Worm (Caenorhabditis elegans) whole organism, young adult: ENCODE results near the gene C48B4.10.
A peak's percentile ranks its signal among the peaks of the same experiment; 100 is the strongest.

Experiments used
- B0035.1 ChIP-seq: sonication (generic microtip); optimal IDR thresholded peaks from 2 replicates; lab custom pipeline; 2016; ENCODE audit warnings: missing genetic modification characterization, mild to moderate bottlenecking, missing compliant biosample characterization, missing genotype, missing genetic modification reagents
- B0261.1 ChIP-seq: sonication (generic microtip); optimal IDR thresholded peaks from 2 replicates; lab custom pipeline; 2016; ENCODE audit warnings: mild to moderate bottlenecking, missing genetic modification characterization, moderate library complexity, missing compliant biosample characterization
- B0336.3 ChIP-seq: fragments of 200-800 bp; sonication (Bioruptor generic); IDR thresholded peaks from 2 replicates; pipeline ENCODE4 v1.3.6; 2022; ENCODE audit warnings: missing genetic modification characterization, missing compliant biosample characterization
- F23B12.7 ChIP-seq: sonication (generic microtip); optimal IDR thresholded peaks from 2 replicates; lab custom pipeline; 2017; ENCODE audit warnings: missing genetic modification characterization, mild to moderate bottlenecking, missing compliant biosample characterization, antibody characterized with exemption, moderate library complexity; ENCODE audit not compliant: insufficient read depth
- F33H1.4 ChIP-seq: fragments of 200-800 bp; sonication (Bioruptor generic); IDR thresholded peaks from 2 replicates; pipeline ENCODE4 v1.3.6; 2022; ENCODE audit warnings: missing genetic modification reagents, missing genetic modification characterization, missing compliant biosample characterization
- F49E8.2 ChIP-seq: sonication (generic microtip); optimal IDR thresholded peaks from 3 replicates; lab custom pipeline; 2017; ENCODE audit warnings: missing genetic modification characterization, mild to moderate bottlenecking, missing compliant biosample characterization, antibody characterized with exemption, moderate library complexity; ENCODE audit not compliant: insufficient read depth
- K11D2.4 ChIP-seq: fragments of 200-800 bp; sonication (Bioruptor generic); IDR thresholded peaks from 2 replicates; pipeline ENCODE4 v1.3.6; 2022; ENCODE audit warnings: missing genetic modification reagents, missing genetic modification characterization, missing compliant biosample characterization
- Y53G8AR.9 ChIP-seq: fragments of 200-800 bp; sonication (Bioruptor generic); conservative IDR thresholded peaks from 2 replicates; pipeline ENCODE4 v1.3.6; 2022; ENCODE audit warnings: missing genetic modification reagents, missing genetic modification characterization, missing compliant biosample characterization
- Y56A3A.18 ChIP-seq: fragments of 200-800 bp; sonication (Bioruptor generic); IDR thresholded peaks from 2 replicates; pipeline ENCODE4 v1.3.6; 2022; ENCODE audit warnings: missing genetic modification reagents, missing genetic modification characterization, missing compliant biosample characterization
- akir-1 ChIP-seq: fragments of 200-800 bp; sonication (Bioruptor generic); optimal IDR thresholded peaks from 2 replicates; lab custom pipeline; 2018; ENCODE audit warnings: mild to moderate bottlenecking, missing genetic modification characterization, moderate library complexity, missing compliant biosample characterization
- ama-1 ChIP-seq, 3 experiments: fragments of 150-350 bp in 1 of 3; sonication (generic microtip) in 2 of 3; optimal IDR thresholded peaks; 2 replicates each; lab custom pipeline; 2014 to 2018; ENCODE audit warnings: missing biosample characterization in 2 of 3, missing genetic modification characterization in 2 of 3, missing genetic modification reagents in 2 of 3
- aptf-2 ChIP-seq: fragments of 200-800 bp; sonication (Bioruptor generic); conservative IDR thresholded peaks from 2 replicates; pipeline ENCODE4 v1.3.6; 2022; ENCODE audit warnings: missing genetic modification reagents, missing genetic modification characterization, missing compliant biosample characterization
- aptf-3 ChIP-seq: fragments of 200-800 bp; sonication (Bioruptor generic); IDR thresholded peaks from 2 replicates; pipeline ENCODE4 v1.3.6; 2022; ENCODE audit warnings: missing genetic modification characterization, missing compliant biosample characterization
- attf-5 ChIP-seq: fragments of 200-800 bp; sonication (Bioruptor generic); optimal IDR thresholded peaks from 2 replicates; lab custom pipeline; 2018; ENCODE audit warnings: mild to moderate bottlenecking, missing genetic modification characterization, missing compliant biosample characterization
- cebp-1 ChIP-seq, 2 experiments: fragments of 200-800 bp in 1 of 2; sonication (Bioruptor generic) in 1 of 2; sonication (generic microtip) in 1 of 2; IDR thresholded peaks in 1 of 2; optimal IDR thresholded peaks in 1 of 2; 2 replicates each; pipeline versions ENCODE4 v1.3.6 to Lab custom; 2017 to 2022; ENCODE audit warnings: missing compliant biosample characterization in 2 of 2, missing genetic modification characterization in 2 of 2, mild to moderate bottlenecking in 1 of 2, missing genetic modification reagents in 1 of 2, moderate library complexity in 1 of 2
- ceh-100 ChIP-seq: fragments of 200-800 bp; sonication (Bioruptor generic); IDR thresholded peaks from 2 replicates; pipeline ENCODE4 v1.3.6; 2022; ENCODE audit warnings: missing genetic modification reagents, missing genetic modification characterization, missing compliant biosample characterization
- ceh-40 ChIP-seq: fragments of 200-800 bp; sonication (Bioruptor generic); IDR thresholded peaks from 2 replicates; pipeline ENCODE4 v1.3.6; 2022; ENCODE audit warnings: missing genetic modification characterization, missing compliant biosample characterization
- ceh-58 ChIP-seq: fragments of 200-800 bp; sonication (Bioruptor generic); IDR thresholded peaks from 2 replicates; pipeline ENCODE4 v1.3.6; 2022; ENCODE audit warnings: missing genetic modification characterization, missing compliant biosample characterization
- ceh-79 ChIP-seq: sonication (generic microtip); optimal IDR thresholded peaks from 2 replicates; lab custom pipeline; 2017; ENCODE audit warnings: mild to moderate bottlenecking, missing genetic modification characterization, missing compliant biosample characterization
- die-1 ChIP-seq: sonication (generic microtip); optimal IDR thresholded peaks from 2 replicates; lab custom pipeline; 2016; ENCODE audit warnings: missing genotype, mild to moderate bottlenecking, missing genetic modification characterization, missing compliant biosample characterization
- dox-1 ChIP-seq: fragments of 200-800 bp; sonication (Bioruptor generic); IDR thresholded peaks from 2 replicates; pipeline ENCODE4 v1.3.6; 2022; ENCODE audit warnings: missing genetic modification reagents, missing genetic modification characterization, missing compliant biosample characterization
- hmg-1.2 ChIP-seq: fragments of 200-800 bp; sonication (Bioruptor generic); IDR thresholded peaks from 2 replicates; pipeline ENCODE4 v1.3.6; 2022; ENCODE audit warnings: missing genetic modification reagents, missing genetic modification characterization, missing compliant biosample characterization
- let-526 ChIP-seq: fragments of 200-800 bp; sonication (Bioruptor generic); IDR thresholded peaks from 2 replicates; pipeline ENCODE4 v1.3.6; 2022; ENCODE audit warnings: missing genetic modification reagents, missing genetic modification characterization, missing compliant biosample characterization
- let-607 ChIP-seq, 2 experiments: fragments of 200-800 bp in 1 of 2; sonication (Bioruptor generic) in 1 of 2; sonication (generic microtip) in 1 of 2; optimal IDR thresholded peaks; 2 replicates each; lab custom pipeline; 2016 to 2018; ENCODE audit warnings: mild to moderate bottlenecking in 2 of 2, missing compliant biosample characterization in 2 of 2, missing genetic modification characterization in 2 of 2, moderate library complexity in 2 of 2, missing genotype in 1 of 2
- lin-40 ChIP-seq: sonication (generic microtip); optimal IDR thresholded peaks from 2 replicates; lab custom pipeline; 2016; ENCODE audit warnings: missing genetic modification characterization, mild to moderate bottlenecking, missing compliant biosample characterization, missing genotype, missing genetic modification reagents
- lsy-27 ChIP-seq: sonication (generic microtip); optimal IDR thresholded peaks from 2 replicates; lab custom pipeline; 2017; ENCODE audit warnings: missing genetic modification characterization, mild to moderate bottlenecking, missing compliant biosample characterization, antibody characterized with exemption, missing genotype, borderline replicate concordance; ENCODE audit not compliant: insufficient read depth
- madf-3 ChIP-seq: fragments of 200-800 bp; sonication (Bioruptor generic); IDR thresholded peaks from 2 replicates; pipeline ENCODE4 v1.3.6; 2022; ENCODE audit warnings: missing genetic modification reagents, missing genetic modification characterization, missing compliant biosample characterization
- madf-6 ChIP-seq: fragments of 200-800 bp; sonication (Bioruptor generic); IDR thresholded peaks from 2 replicates; pipeline ENCODE4 v1.3.6; 2022; ENCODE audit warnings: missing genetic modification reagents, missing genetic modification characterization, missing compliant biosample characterization
- mcd-1 ChIP-seq: fragments of 200-800 bp; sonication (Bioruptor generic); IDR thresholded peaks from 2 replicates; pipeline ENCODE4 v1.3.6; 2022; ENCODE audit warnings: missing genetic modification reagents, missing genetic modification characterization, missing compliant biosample characterization
- mel-28 ChIP-seq: sonication (generic microtip); optimal IDR thresholded peaks from 2 replicates; lab custom pipeline; 2016; ENCODE audit warnings: borderline replicate concordance, mild to moderate bottlenecking, missing genetic modification characterization, missing compliant biosample characterization
- mxl-1 ChIP-seq: sonication (generic microtip); optimal IDR thresholded peaks from 2 replicates; lab custom pipeline; 2016; ENCODE audit warnings: missing genetic modification characterization, missing compliant biosample characterization
- nfya-2 ChIP-seq: fragments of 200-800 bp; sonication (Bioruptor generic); IDR thresholded peaks from 2 replicates; pipeline ENCODE4 v1.3.6; 2022; ENCODE audit warnings: missing genetic modification reagents, missing genetic modification characterization, missing compliant biosample characterization
- nhr-120 ChIP-seq: fragments of 200-800 bp; sonication (Bioruptor generic); IDR thresholded peaks from 2 replicates; pipeline ENCODE4 v1.3.6; 2022; ENCODE audit warnings: missing genetic modification characterization, missing compliant biosample characterization
- nhr-27 ChIP-seq: fragments of 200-800 bp; sonication (Bioruptor generic); optimal IDR thresholded peaks from 2 replicates; lab custom pipeline; 2018; ENCODE audit warnings: mild to moderate bottlenecking, missing genetic modification characterization, moderate library complexity, missing compliant biosample characterization
- pbrm-1 ChIP-seq: fragments of 200-800 bp; sonication (Bioruptor generic); IDR thresholded peaks from 2 replicates; pipeline ENCODE4 v1.3.6; 2022; ENCODE audit warnings: missing genetic modification reagents, missing genetic modification characterization, missing compliant biosample characterization
- repo-1 ChIP-seq: sonication (generic microtip); optimal IDR thresholded peaks from 2 replicates; lab custom pipeline; 2017; ENCODE audit warnings: mild to moderate bottlenecking, missing genetic modification characterization, missing compliant biosample characterization
- snpc-1.1 ChIP-seq: sonication (generic microtip); optimal IDR thresholded peaks from 2 replicates; lab custom pipeline; 2017; ENCODE audit warnings: missing genetic modification characterization, mild to moderate bottlenecking, missing compliant biosample characterization, antibody characterized with exemption, moderate library complexity, missing genotype, missing genetic modification reagents; ENCODE audit not compliant: insufficient read depth
- snpc-4 ChIP-seq, 5 experiments: fragments of 150-350 bp in 1 of 5; sonication (generic microtip) in 4 of 5; optimal IDR thresholded peaks; 2 replicates each; lab custom pipeline; 2014 to 2018; ENCODE audit warnings: missing genetic modification characterization in 5 of 5, missing biosample characterization in 3 of 5, antibody characterized with exemption in 2 of 5, mild to moderate bottlenecking in 2 of 5, missing compliant biosample characterization in 2 of 5, missing genotype in 2 of 5, moderate library complexity in 2 of 5, missing genetic modification reagents in 1 of 5
- somi-1 ChIP-seq: fragments of 200-800 bp; sonication (Bioruptor generic); optimal IDR thresholded peaks from 2 replicates; lab custom pipeline; 2018; ENCODE audit warnings: mild to moderate bottlenecking, missing genetic modification characterization, missing compliant biosample characterization
- unc-62 ChIP-seq: fragments of 150-350 bp; optimal IDR thresholded peaks from 2 replicates; lab custom pipeline; 2014; ENCODE audit warnings: missing biosample characterization, missing genetic modification reagents, missing genetic modification characterization
- ztf-18 ChIP-seq: sonication (generic microtip); optimal IDR thresholded peaks from 2 replicates; lab custom pipeline; 2016; ENCODE audit warnings: missing genotype, mild to moderate bottlenecking, missing genetic modification characterization, missing compliant biosample characterization
- ztf-3 ChIP-seq: fragments of 200-800 bp; sonication (Bioruptor generic); optimal IDR thresholded peaks from 2 replicates; lab custom pipeline; 2018; ENCODE audit warnings: mild to moderate bottlenecking, missing genetic modification characterization, missing compliant biosample characterization

Gene C48B4.10

DNA sequence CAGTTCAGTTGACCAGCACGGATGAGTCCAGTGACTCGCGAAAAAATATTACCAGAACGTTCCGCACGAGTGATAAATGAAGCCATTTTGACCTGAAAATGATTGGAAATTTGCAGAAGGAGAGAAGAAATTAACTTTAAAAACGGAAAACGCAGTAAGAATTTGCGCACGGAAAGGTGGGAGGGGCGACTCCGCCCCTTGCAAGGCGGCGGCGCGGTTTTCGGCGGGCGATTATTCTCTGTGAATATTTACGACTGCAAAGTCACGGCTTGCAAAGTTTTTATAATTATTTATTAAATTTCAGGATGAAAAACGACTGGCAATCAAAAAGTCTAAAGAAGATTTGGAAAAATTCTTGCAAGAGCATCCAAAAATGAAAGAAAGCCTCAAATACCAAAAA is 40.7 kb downstream of the C48B4.10 start, which contains the start of gene mrps-23:
mrps-23 (minus strand) TSS at position 92 of the 400 bp plus-strand sequence.
- TF ChIP-seq F33H1.4 (GFP tag; lab: Robert Waterston, UW) (no peak), ztf-18 (peak; percentile 43), F23B12.7 (tag; lab: Kevin White, UChicago) (peak; percentile 33), cebp-1 (GFP tag; IDR thresholded peaks at IDR 0.05; lab: Robert Waterston, UW) (no peak), cebp-1 (tag; optimal IDR thresholded peaks at IDR 0.05; lab: Kevin White, UChicago) (peak; percentile 13), akir-1 (GFP tag; lab: Kevin White, UChicago) (no peak), pbrm-1 (0 out of 2 replicates have a peak, but pooled peaks have one; percentile 11), madf-3 (GFP tag; lab: Robert Waterston, UW) (0 out of 2 replicates have a peak, but pooled peaks have one; percentile 25), ceh-79 (tag; lab: Kevin White, UChicago) (no peak), mcd-1 (GFP tag; lab: Robert Waterston, UW) (0 out of 2 replicates have a peak, but pooled peaks have one; percentile 7), dox-1 (GFP tag; lab: Robert Waterston, UW) (0 out of 2 replicates have a peak, but pooled peaks have one; percentile 33), Y53G8AR.9 (0 out of 2 replicates have a peak, but pooled peaks have one; percentile 8)

ce11 chrIII:9521410-9522090 is 42.8 kb downstream of the C48B4.10 start, which contains the start of the genes clu-1 and prp-40:
clu-1 (minus strand) TSS chrIII:9521460.
prp-40 (plus strand) TSS chrIII:9522075.
- TF ChIP-seq let-526: no peak
- no peak for TF ChIP-seq die-1
- no peak for TF ChIP-seq ceh-40 (GFP tag; lab: Robert Waterston, UW)
- TF ChIP-seq lsy-27: no peak
- peak in 1 of 2 experiments; percentile 54 for TF ChIP-seq let-607 (tag; optimal IDR thresholded peaks at IDR 0.05; lab: Kevin White, UChicago)
- no peak for TF ChIP-seq Y56A3A.18
- peak; percentile 32 for TF ChIP-seq F49E8.2 (tag; lab: Kevin White, UChicago)
- no peak for TF ChIP-seq ztf-3 (GFP tag; lab: Kevin White, UChicago)
- no peak for TF ChIP-seq mxl-1 (tag; lab: Kevin White, UChicago)
- TF ChIP-seq snpc-1.1 (tag; lab: Kevin White, UChicago): peak; percentile 3
- no peak for TF ChIP-seq B0035.1 (tag; lab: Kevin White, UChicago)
- TF ChIP-seq B0261.1 (tag; lab: Kevin White, UChicago): no peak
- TF ChIP-seq nhr-120 (GFP tag; lab: Robert Waterston, UW): no peak
- peak; percentile 75 for TF ChIP-seq hmg-1.2 (GFP tag; lab: Robert Waterston, UW)
- peak; percentile 79 for TF ChIP-seq madf-6
- TF ChIP-seq ceh-58 (GFP tag; lab: Robert Waterston, UW): no peak
- peak; percentile 80 for TF ChIP-seq B0336.3 (GFP tag; lab: Robert Waterston, UW)
- no peak for TF ChIP-seq akir-1 (GFP tag; lab: Kevin White, UChicago)
- no peak for TF ChIP-seq snpc-4 (GFP tag; optimal IDR thresholded peaks at IDR 0.05; lab: Kevin White, UChicago)
- peak; percentile 64 to 77 (median 70) for TF ChIP-seq snpc-4 (tag; optimal IDR thresholded peaks at IDR 0.05; lab: Kevin White, UChicago)
- peak; percentile 77 for TF ChIP-seq ceh-100 (GFP tag; lab: Robert Waterston, UW)
- no peak for TF ChIP-seq nhr-27 (tag; lab: Kevin White, UChicago)
- TF ChIP-seq mel-28 (tag; lab: Kevin White, UChicago): no peak
- TF ChIP-seq lin-40: peak; percentile 85
- TF ChIP-seq attf-5 (GFP tag; lab: Kevin White, UChicago): peak; percentile 94
- no peak for TF ChIP-seq somi-1 (GFP tag; lab: Kevin White, UChicago)
- peak; percentile 90 for TF ChIP-seq F23B12.7 (tag; lab: Kevin White, UChicago)
- no peak for TF ChIP-seq aptf-3 (GFP tag; lab: Robert Waterston, UW)
- TF ChIP-seq ama-1 (optimal IDR thresholded peaks at IDR 0.05; lab: Kevin White, UChicago): no peak
- TF ChIP-seq ama-1 (GFP tag; optimal IDR thresholded peaks at IDR 0.05; lab: Kevin White, UChicago): no peak
- TF ChIP-seq unc-62 (GFP tag; lab: Kevin White, UChicago): no peak
- TF ChIP-seq aptf-2 (GFP tag; lab: Robert Waterston, UW): no peak
- no peak for TF ChIP-seq K11D2.4
- peak; percentile 80; the same call in 1 of the 2 replicates for TF ChIP-seq Y53G8AR.9
- TF ChIP-seq nfya-2 (GFP tag; lab: Robert Waterston, UW): no peak
- peak; percentile 70 for TF ChIP-seq F33H1.4 (GFP tag; lab: Robert Waterston, UW)
- peak; percentile 44 for TF ChIP-seq repo-1 (tag; lab: Kevin White, UChicago)
